Worm (Caenorhabditis elegans) whole organism, L1 larva: Measurements from ENCODE around the gene cyp-25A6.
"Not testable (repeated sequence)": the region's sequence is repeated elsewhere in the genome, so short reads cannot be mapped to it uniquely, and the experiment has no call there.

ENCODE experiments used
- blmp-1 ChIP-seq: fragments of 150-350 bp; optimal IDR thresholded peaks from 2 replicates; lab custom pipeline; 2014; ENCODE audit warnings: missing biosample characterization, missing genetic modification characterization
- ceh-82 ChIP-seq, 3 experiments: fragments of 150-350 bp in 1 of 3; sonication (generic microtip) in 2 of 3; optimal IDR thresholded peaks; 2 replicates each; lab custom pipeline; 2014 to 2017; ENCODE audit warnings: missing biosample characterization in 3 of 3, missing genetic modification characterization in 3 of 3
- ceh-90 ChIP-seq: sonication (generic microtip); optimal IDR thresholded peaks from 2 replicates; lab custom pipeline; 2016; ENCODE audit warnings: missing genetic modification characterization, missing compliant biosample characterization
- ces-1 ChIP-seq: fragments of 150-350 bp; optimal IDR thresholded peaks from 2 replicates; lab custom pipeline; 2014; ENCODE audit warnings: missing biosample characterization, missing genetic modification reagents, missing genetic modification characterization
- dpl-1 ChIP-seq, 3 experiments: fragments of 150-350 bp in 2 of 3; sonication (generic microtip) in 1 of 3; optimal IDR thresholded peaks; 2 replicates each; lab custom pipeline; 2014 to 2017; ENCODE audit warnings: missing biosample characterization in 3 of 3, missing genetic modification characterization in 3 of 3, missing genetic modification reagents in 3 of 3
- efl-1 ChIP-seq, 4 experiments: fragments of 150-350 bp; optimal IDR thresholded peaks in 3 of 4; peaks in 1 of 4; 1 replicate in 1 of 4; 2 replicates in 3 of 4; lab custom pipeline; 2014; ENCODE audit warnings: missing biosample characterization in 2 of 4, missing genetic modification characterization in 2 of 4, missing genetic modification reagents in 2 of 4
- egl-13 ChIP-seq: sonication (generic microtip); optimal IDR thresholded peaks from 2 replicates; lab custom pipeline; 2016; ENCODE audit warnings: missing genotype, missing genetic modification reagents, missing genetic modification characterization, missing compliant biosample characterization
- elt-2 ChIP-seq: sonication (generic microtip); optimal IDR thresholded peaks from 2 replicates; lab custom pipeline; 2016; ENCODE audit warnings: missing genetic modification characterization, mild to moderate bottlenecking, inconsistent platforms, missing compliant biosample characterization, missing genetic modification reagents
- fos-1 ChIP-seq: fragments of 150-350 bp; optimal IDR thresholded peaks from 2 replicates; lab custom pipeline; 2014; ENCODE audit warnings: missing biosample characterization, missing genetic modification characterization
- jun-1 ChIP-seq: fragments of 150-350 bp; optimal IDR thresholded peaks from 2 replicates; lab custom pipeline; 2014; ENCODE audit warnings: missing biosample characterization, missing genetic modification reagents, missing genetic modification characterization
- lin-15B ChIP-seq: fragments of 150-350 bp; sonication (generic microtip); optimal IDR thresholded peaks from 3 replicates; lab custom pipeline; 2014; ENCODE audit warnings: missing biosample characterization, missing genetic modification characterization
- lin-39 ChIP-seq: fragments of 150-350 bp; optimal IDR thresholded peaks from 2 replicates; lab custom pipeline; 2014; ENCODE audit warnings: missing biosample characterization, missing genetic modification reagents, missing genetic modification characterization
- mdl-1 ChIP-seq, 2 experiments: fragments of 150-350 bp; optimal IDR thresholded peaks; 2 replicates each; lab custom pipeline; 2014 to 2017; ENCODE audit warnings: missing biosample characterization in 2 of 2, missing genetic modification characterization in 2 of 2, inconsistent platforms in 1 of 2
- mef-2 ChIP-seq: fragments of 150-350 bp; optimal IDR thresholded peaks from 2 replicates; lab custom pipeline; 2014; ENCODE audit warnings: missing biosample characterization, missing genetic modification characterization
- nhr-19 ChIP-seq: fragments of 200-800 bp; sonication (Bioruptor generic); conservative IDR thresholded peaks from 2 replicates; pipeline ENCODE4 v1.3.6; 2022; ENCODE audit warnings: missing genetic modification characterization, missing compliant biosample characterization
- nhr-47 ChIP-seq: sonication (generic microtip); optimal IDR thresholded peaks from 2 replicates; lab custom pipeline; 2016; ENCODE audit warnings: mild to moderate bottlenecking, missing genetic modification characterization, moderate library complexity, missing compliant biosample characterization
- nhr-77 ChIP-seq: fragments of 150-350 bp; optimal IDR thresholded peaks from 2 replicates; lab custom pipeline; 2014; ENCODE audit warnings: missing biosample characterization, missing genetic modification characterization
- nhr-85 ChIP-seq: sonication (generic microtip); peaks from one replicate; lab custom pipeline; 2016; ENCODE audit warnings: missing genetic modification characterization, inconsistent platforms, missing compliant biosample characterization
- nhr-90 ChIP-seq: sonication (generic microtip); optimal IDR thresholded peaks from 2 replicates; lab custom pipeline; 2016; ENCODE audit warnings: mild to moderate bottlenecking, missing genetic modification characterization, missing compliant biosample characterization; ENCODE audit not compliant: poor library complexity
- skn-1 ChIP-seq: fragments of 150-350 bp; optimal IDR thresholded peaks from 2 replicates; lab custom pipeline; 2014; ENCODE audit warnings: missing biosample characterization, missing genetic modification characterization
- snu-23 ChIP-seq: sonication (generic microtip); optimal IDR thresholded peaks from 2 replicates; lab custom pipeline; 2016; ENCODE audit warnings: missing genetic modification characterization, missing compliant biosample characterization
- sup-37 ChIP-seq: fragments of 200-800 bp; sonication (Bioruptor generic); optimal IDR thresholded peaks from 2 replicates; lab custom pipeline; 2018; ENCODE audit warnings: mild to moderate bottlenecking, missing genetic modification characterization, missing compliant biosample characterization
- swsn-7 ChIP-seq: sonication (generic microtip); optimal IDR thresholded peaks from 2 replicates; lab custom pipeline; 2016; ENCODE audit warnings: missing genetic modification characterization, missing compliant biosample characterization
- tbx-2 ChIP-seq: sonication (generic microtip); optimal IDR thresholded peaks from 2 replicates; lab custom pipeline; 2016; ENCODE audit warnings: missing genetic modification characterization, missing compliant biosample characterization
- tlp-1 ChIP-seq: fragments of 150-350 bp; optimal IDR thresholded peaks from 2 replicates; lab custom pipeline; 2014; ENCODE audit warnings: missing biosample characterization, missing genetic modification characterization
- unc-130 ChIP-seq: fragments of 150-350 bp; optimal IDR thresholded peaks from 2 replicates; lab custom pipeline; 2017; ENCODE audit warnings: missing biosample characterization, missing genetic modification characterization, inconsistent platforms
- unc-30 ChIP-seq: sonication (generic microtip); optimal IDR thresholded peaks from 2 replicates; lab custom pipeline; 2017; ENCODE audit warnings: missing biosample characterization, missing genetic modification characterization
- xbp-1 ChIP-seq: sonication (generic microtip); optimal IDR thresholded peaks from 2 replicates; lab custom pipeline; 2016; ENCODE audit warnings: missing genetic modification characterization, missing compliant biosample characterization
- zag-1 ChIP-seq: fragments of 150-350 bp; optimal IDR thresholded peaks from 2 replicates; lab custom pipeline; 2014; ENCODE audit warnings: missing biosample characterization, missing genetic modification characterization
- ztf-11 ChIP-seq, 2 experiments: sonication (generic microtip); optimal IDR thresholded peaks; 2 replicates each; lab custom pipeline; 2016 to 2017; ENCODE audit warnings: missing genetic modification characterization in 2 of 2, missing biosample characterization in 1 of 2, missing compliant biosample characterization in 1 of 2
- ztf-4 ChIP-seq: fragments of 150-350 bp; optimal IDR thresholded peaks from 2 replicates; lab custom pipeline; 2014; ENCODE audit warnings: missing biosample characterization, missing genetic modification characterization

The cyp-25A6 gene

ce11 chrIV:4197167-4197566 lies at the start of gene cyp-25A6:
Gene cyp-25A6 (plus strand): TSS chrIV:4197467.
- TF ChIP-seq nhr-85 (tag; lab: Kevin White, UChicago); nhr-19; lin-15B (tag; lab: Kevin White, UChicago): not testable (repeated sequence)

ce11 chrIV:4147891-4148290 lies 49.4 kb upstream of the cyp-25A6 start:
- no peak for TF ChIP-seq skn-1 (tag; lab: Kevin White, UChicago)
- no peak for TF ChIP-seq egl-13 (tag; lab: Kevin White, UChicago)
- peak; percentile 92 for TF ChIP-seq elt-2 (tag; lab: Kevin White, UChicago)
- TF ChIP-seq nhr-77 (tag; lab: Kevin White, UChicago): no peak
- peak; percentile 1 for TF ChIP-seq nhr-90 (tag; lab: Kevin White, UChicago)
- TF ChIP-seq sup-37 (GFP tag; lab: Kevin White, UChicago): no peak
- TF ChIP-seq efl-1 (optimal IDR thresholded peaks at IDR 0.05; lab: Kevin White, UChicago): no peak
- peak in 1 of 2 experiments; percentile 38 for TF ChIP-seq efl-1 (GFP tag; optimal IDR thresholded peaks at IDR 0.05 in 1 of 2; lab: Kevin White, UChicago)
- no peak for TF ChIP-seq ceh-90
- peak; percentile 34 for TF ChIP-seq jun-1 (tag; lab: Kevin White, UChicago)
- no peak for TF ChIP-seq mef-2 (tag; lab: Kevin White, UChicago)

- TF ChIP-seq mdl-1 (tag; optimal IDR thresholded peaks at IDR 0.05; lab: Kevin White, UChicago) (no peak), ces-1 (GFP tag; lab: Kevin White, UChicago) (no peak), efl-1 (optimal IDR thresholded peaks at IDR 0.05; lab: Kevin White, UChicago) (no peak), efl-1 (GFP tag; optimal IDR thresholded peaks at IDR 0.05 in 1 of 2; lab: Kevin White, UChicago) (peak in 1 of 2 experiments; percentile 57), elt-2 (tag; lab: Kevin White, UChicago) (peak; percentile 58)
These were observed 47.1 kb upstream of the cyp-25A6 start for ce11 chrIV:4150138-4150537.

ce11 chrIV:4152143-4152542 lies 45.1 kb upstream of the cyp-25A6 start, which contains the start of the genes K08D10.10 and R07C12.1:
Gene K08D10.10 (plus strand): TSS chrIV:4152235.
Gene R07C12.1 (plus strand): TSS chrIV:4152456.
- TF ChIP-seq dpl-1 (GFP tag; optimal IDR thresholded peaks at IDR 0.05; lab: Kevin White, UChicago) (no peak), elt-2 (tag; lab: Kevin White, UChicago) (peak; percentile 79), snu-23 (no peak), zag-1 (tag; lab: Kevin White, UChicago) (no peak)

ce11 chrIV:4154641-4155040 lies 42.6 kb upstream of the cyp-25A6 start, which contains the start of gene K08D10.14:
Gene K08D10.14 (plus strand): TSS chrIV:4154941.
- TF ChIP-seq nhr-47 (tag; lab: Kevin White, UChicago) (no peak), fos-1 (tag; lab: Kevin White, UChicago) (no peak), skn-1 (tag; lab: Kevin White, UChicago) (no peak), elt-2 (tag; lab: Kevin White, UChicago) (peak; percentile 19), egl-13 (tag; lab: Kevin White, UChicago) (no peak)

- TF ChIP-seq unc-130: no peak
- no peak for TF ChIP-seq ztf-4 (tag; lab: Kevin White, UChicago)
- TF ChIP-seq lin-39: no peak
- TF ChIP-seq tlp-1 (tag; lab: Kevin White, UChicago): no peak
- TF ChIP-seq xbp-1 (tag; lab: Kevin White, UChicago): no peak
- no peak for TF ChIP-seq nhr-19
- no peak for TF ChIP-seq ztf-11 (tag; optimal IDR thresholded peaks at IDR 0.05; lab: Kevin White, UChicago)
These were observed 35.1 kb upstream of the cyp-25A6 start, which contains the start of gene scrm-5 for ce11 chrIV:4162121-4162520. Gene scrm-5 (plus strand): TSS chrIV:4162421.

- TF ChIP-seq tbx-2 (tag; lab: Kevin White, UChicago) (no peak), unc-130 (no peak), unc-30 (no peak), ceh-82 (tag; optimal IDR thresholded peaks at IDR 0.05; lab: Kevin White, UChicago) (no peak), blmp-1 (tag; lab: Kevin White, UChicago) (no peak), swsn-7 (tag; lab: Kevin White, UChicago) (no peak)
These were observed 32.9 kb upstream of the cyp-25A6 start, which contains the start of gene scrm-8 for ce11 chrIV:4164392-4164791. Gene scrm-8 (plus strand): TSS chrIV:4164692.
